Worm (Caenorhabditis elegans) whole organism, mixed stage, embryonic: ENCODE results near the gene srg-59.

ENCODE experiments used
- M03D4.4 ChIP-seq: sonication (generic microtip); optimal IDR thresholded peaks from 2 replicates; lab custom pipeline; 2017; ENCODE audit warnings: mild to moderate bottlenecking, missing genetic modification characterization, missing compliant biosample characterization
- bed-3 ChIP-seq: fragments of 200-800 bp; sonication (Bioruptor generic); optimal IDR thresholded peaks from 3 replicates; lab custom pipeline; 2018; ENCODE audit warnings: mild to moderate bottlenecking, missing genetic modification characterization, moderate library complexity, missing compliant biosample characterization
- blmp-1 ChIP-seq: fragments of 150-350 bp; optimal IDR thresholded peaks from 2 replicates; lab custom pipeline; 2014; ENCODE audit warnings: missing biosample characterization, missing genetic modification characterization
- ceh-39 ChIP-seq: fragments of 150-350 bp; optimal IDR thresholded peaks from 2 replicates; lab custom pipeline; 2014; ENCODE audit warnings: missing biosample characterization, missing genetic modification characterization
- ceh-43 ChIP-seq: fragments of 200-800 bp; sonication (Bioruptor generic); optimal IDR thresholded peaks from 2 replicates; lab custom pipeline; 2018; ENCODE audit warnings: mild to moderate bottlenecking, missing genetic modification characterization, moderate library complexity, missing compliant biosample characterization
- ceh-83 ChIP-seq: fragments of 200-800 bp; sonication (Bioruptor generic); optimal IDR thresholded peaks from 2 replicates; lab custom pipeline; 2018; ENCODE audit warnings: mild to moderate bottlenecking, missing genetic modification characterization, missing compliant biosample characterization
- ces-1 ChIP-seq: fragments of 150-350 bp; optimal IDR thresholded peaks from 2 replicates; lab custom pipeline; 2014; ENCODE audit warnings: missing biosample characterization, missing genetic modification reagents, missing genetic modification characterization
- cnd-1 ChIP-seq: fragments of 200-800 bp; sonication (Bioruptor generic); optimal IDR thresholded peaks from 2 replicates; lab custom pipeline; 2018; ENCODE audit warnings: mild to moderate bottlenecking, missing genetic modification characterization, missing compliant biosample characterization
- drap-1 ChIP-seq: fragments of 200-800 bp; sonication (Bioruptor generic); optimal IDR thresholded peaks from 3 replicates; lab custom pipeline; 2018; ENCODE audit warnings: mild to moderate bottlenecking, missing genetic modification characterization, missing compliant biosample characterization
- elt-1 ChIP-seq: sonication (generic microtip); optimal IDR thresholded peaks from 2 replicates; lab custom pipeline; 2017; ENCODE audit warnings: missing genetic modification characterization, mild to moderate bottlenecking, missing compliant biosample characterization, antibody characterized with exemption, moderate library complexity, borderline replicate concordance; ENCODE audit not compliant: insufficient read depth
- elt-3 ChIP-seq: fragments of 150-350 bp; optimal IDR thresholded peaks from 2 replicates; lab custom pipeline; 2014; ENCODE audit warnings: missing biosample characterization, missing genetic modification characterization
- flh-1 ChIP-seq: fragments of 200-800 bp; sonication (Bioruptor generic); optimal IDR thresholded peaks from 2 replicates; lab custom pipeline; 2018; ENCODE audit warnings: mild to moderate bottlenecking, missing genetic modification characterization, moderate library complexity, missing compliant biosample characterization
- ham-2 ChIP-seq: fragments of 200-800 bp; sonication (Bioruptor generic); optimal IDR thresholded peaks from 2 replicates; lab custom pipeline; 2018; ENCODE audit warnings: mild to moderate bottlenecking, missing genetic modification characterization, missing compliant biosample characterization
- hlh-1 ChIP-seq: fragments of 150-350 bp; optimal IDR thresholded peaks from 2 replicates; lab custom pipeline; 2014; ENCODE audit warnings: missing biosample characterization, missing genetic modification reagents, missing genetic modification characterization
- lin-13 ChIP-seq: fragments of 150-350 bp; optimal IDR thresholded peaks from 2 replicates; lab custom pipeline; 2014; ENCODE audit warnings: missing biosample characterization, missing genetic modification characterization
- lin-32 ChIP-seq: fragments of 200-800 bp; sonication (Bioruptor generic); optimal IDR thresholded peaks from 2 replicates; lab custom pipeline; 2018; ENCODE audit warnings: mild to moderate bottlenecking, missing genetic modification characterization, missing compliant biosample characterization
- lsy-2 ChIP-seq: fragments of 150-350 bp; optimal IDR thresholded peaks from 2 replicates; lab custom pipeline; 2014; ENCODE audit warnings: missing biosample characterization, missing genetic modification characterization
- mab-5 ChIP-seq: fragments of 150-350 bp; optimal IDR thresholded peaks from 2 replicates; lab custom pipeline; 2014; ENCODE audit warnings: missing biosample characterization, missing genetic modification characterization
- mep-1 ChIP-seq: fragments of 150-350 bp; optimal IDR thresholded peaks from 2 replicates; lab custom pipeline; 2017; ENCODE audit warnings: missing biosample characterization, missing genetic modification reagents, missing genetic modification characterization, inconsistent platforms
- mls-2 ChIP-seq: sonication (generic microtip); optimal IDR thresholded peaks from 2 replicates; lab custom pipeline; 2016; ENCODE audit warnings: mild to moderate bottlenecking, missing genetic modification characterization, moderate library complexity, missing compliant biosample characterization
- nhr-12 ChIP-seq: fragments of 150-350 bp; optimal IDR thresholded peaks from 2 replicates; lab custom pipeline; 2014; ENCODE audit warnings: missing biosample characterization, missing genetic modification characterization
- nhr-2 ChIP-seq: fragments of 150-350 bp; optimal IDR thresholded peaks from 2 replicates; lab custom pipeline; 2014; ENCODE audit warnings: missing biosample characterization, missing genetic modification characterization
- nhr-237 ChIP-seq: fragments of 150-350 bp; optimal IDR thresholded peaks from 2 replicates; lab custom pipeline; 2014; ENCODE audit warnings: missing biosample characterization, missing genetic modification characterization
- nhr-28 ChIP-seq: fragments of 150-350 bp; optimal IDR thresholded peaks from 2 replicates; lab custom pipeline; 2014; ENCODE audit warnings: missing biosample characterization, missing genetic modification characterization
- nhr-76 ChIP-seq: sonication (generic microtip); optimal IDR thresholded peaks from 2 replicates; lab custom pipeline; 2017; ENCODE audit warnings: missing biosample characterization, missing genetic modification characterization
- pha-4 ChIP-seq: fragments of 150-350 bp; optimal IDR thresholded peaks from 2 replicates; lab custom pipeline; 2018; ENCODE audit warnings: missing biosample characterization, missing genetic modification reagents, missing genetic modification characterization
- sem-2 ChIP-seq: fragments of 200-800 bp; sonication (Bioruptor generic); optimal IDR thresholded peaks from 2 replicates; lab custom pipeline; 2018; ENCODE audit warnings: mild to moderate bottlenecking, missing genetic modification characterization, missing compliant biosample characterization
- snpc-4 ChIP-seq: fragments of 150-350 bp; optimal IDR thresholded peaks from 2 replicates; lab custom pipeline; 2014; ENCODE audit warnings: missing biosample characterization, missing genetic modification characterization
- sptf-1 ChIP-seq: sonication (generic microtip); optimal IDR thresholded peaks from 2 replicates; lab custom pipeline; 2017; ENCODE audit warnings: mild to moderate bottlenecking, missing genetic modification characterization, moderate library complexity, missing compliant biosample characterization
- tbx-8 ChIP-seq: fragments of 200-800 bp; sonication (Bioruptor generic); optimal IDR thresholded peaks from 2 replicates; lab custom pipeline; 2018; ENCODE audit warnings: mild to moderate bottlenecking, missing genetic modification characterization, moderate library complexity, missing compliant biosample characterization
- unc-120 ChIP-seq: sonication (generic microtip); optimal IDR thresholded peaks from 2 replicates; lab custom pipeline; 2017; ENCODE audit warnings: missing genetic modification characterization, missing compliant biosample characterization; ENCODE audit not compliant: poor library complexity, severe bottlenecking
- unc-39 ChIP-seq: fragments of 150-350 bp; optimal IDR thresholded peaks from 2 replicates; lab custom pipeline; 2014; ENCODE audit warnings: missing biosample characterization, missing genetic modification characterization
- unc-62 ChIP-seq: fragments of 150-350 bp; optimal IDR thresholded peaks from 2 replicates; lab custom pipeline; 2014; ENCODE audit warnings: missing biosample characterization, missing genetic modification reagents, missing genetic modification characterization
- zip-8 ChIP-seq: fragments of 150-350 bp; optimal IDR thresholded peaks from 2 replicates; lab custom pipeline; 2014; ENCODE audit warnings: missing biosample characterization, missing genetic modification characterization
- ztf-11 ChIP-seq: fragments of 150-350 bp; optimal IDR thresholded peaks from 2 replicates; lab custom pipeline; 2014; ENCODE audit warnings: missing biosample characterization, missing genetic modification characterization

The srg-59 gene

ce11 chrV:2677648-2678047 lies 47.5 kb downstream of the srg-59 start:
- TF ChIP-seq elt-1 (tag; lab: Kevin White, UChicago) (no peak), mls-2 (no peak), drap-1 (GFP tag; lab: Kevin White, UChicago) (no peak)

ce11 chrV:2675692-2676091 lies 49.4 kb downstream of the srg-59 start:
- TF ChIP-seq blmp-1: peak; percentile 6
- TF ChIP-seq cnd-1 (tag; lab: Kevin White, UChicago): no peak

- no peak for TF ChIP-seq elt-1 (tag; lab: Kevin White, UChicago)
- TF ChIP-seq nhr-28 (tag; lab: Kevin White, UChicago): no peak
- TF ChIP-seq hlh-1 (tag; lab: Kevin White, UChicago): peak; percentile 10
- TF ChIP-seq nhr-12 (tag; lab: Kevin White, UChicago): no peak
- TF ChIP-seq nhr-237 (tag; lab: Kevin White, UChicago): no peak
- TF ChIP-seq nhr-76 (tag; lab: Kevin White, UChicago): no peak
- TF ChIP-seq blmp-1: no peak
- no peak for TF ChIP-seq lin-13 (tag; lab: Kevin White, UChicago)
- TF ChIP-seq pha-4 (tag; lab: Kevin White, UChicago): no peak
- TF ChIP-seq drap-1 (GFP tag; lab: Kevin White, UChicago): peak; percentile 60
- no peak for TF ChIP-seq ham-2 (GFP tag; lab: Kevin White, UChicago)
- TF ChIP-seq ceh-43 (GFP tag; lab: Kevin White, UChicago): peak; percentile 49
- no peak for TF ChIP-seq ztf-11 (tag; lab: Kevin White, UChicago)
- no peak for TF ChIP-seq ceh-39 (tag; lab: Kevin White, UChicago)
- peak; percentile 90 for TF ChIP-seq ceh-83 (GFP tag; lab: Kevin White, UChicago)
- no peak for TF ChIP-seq lsy-2 (tag; lab: Kevin White, UChicago)
- no peak for TF ChIP-seq ces-1 (GFP tag; lab: Kevin White, UChicago)
- no peak for TF ChIP-seq lin-32 (GFP tag; lab: Kevin White, UChicago)
- TF ChIP-seq sem-2: peak; percentile 59
- no peak for TF ChIP-seq elt-3 (tag; lab: Kevin White, UChicago)
- peak; percentile 61 for TF ChIP-seq bed-3
- TF ChIP-seq unc-62: no peak
- peak; percentile 32 for TF ChIP-seq unc-120 (tag; lab: Kevin White, UChicago)
- TF ChIP-seq zip-8 (tag; lab: Kevin White, UChicago): no peak
- peak; percentile 14 for TF ChIP-seq flh-1 (GFP tag; lab: Kevin White, UChicago)
- TF ChIP-seq cnd-1 (tag; lab: Kevin White, UChicago): peak; percentile 59
- peak; percentile 81 for TF ChIP-seq mls-2
- TF ChIP-seq mep-1 (tag; lab: Kevin White, UChicago): no peak
- TF ChIP-seq tbx-8: no peak
- peak; percentile 63 for TF ChIP-seq M03D4.4 (tag; lab: Kevin White, UChicago)
- TF ChIP-seq unc-39: no peak
- TF ChIP-seq mab-5 (tag; lab: Kevin White, UChicago): no peak
- TF ChIP-seq snpc-4: no peak
- no peak for TF ChIP-seq nhr-2 (tag; lab: Kevin White, UChicago)
- TF ChIP-seq sptf-1 (tag; lab: Kevin White, UChicago): peak; percentile 79
Measured at ce11 chrV:2673807-2674206, 51.3 kb downstream of the srg-59 start.
